Fruit fly (Drosophila melanogaster) whole organism, embryonic: Measurements from ENCODE around the gene tbrd-1.

Experiments
- Asciz ChIP-seq: fragments of 200-800 bp; sonication (Bioruptor generic); optimal IDR thresholded peaks from 2 replicates; lab custom pipeline; 2017; ENCODE audit warnings: missing biosample characterization, mild to moderate bottlenecking, missing genetic modification characterization, missing genetic modification reagents
- Bteb2 ChIP-seq: fragments of 200-800 bp; sonication (Bioruptor generic); optimal IDR thresholded peaks from 2 replicates; lab custom pipeline; 2016; ENCODE audit warnings: missing biosample characterization, missing genetic modification characterization
- CG10267 ChIP-seq: fragments of 200-800 bp; sonication (Bioruptor generic); optimal IDR thresholded peaks from 2 replicates; lab custom pipeline; 2018; ENCODE audit warnings: missing biosample characterization, mild to moderate bottlenecking, missing genetic modification characterization, moderate library complexity
- CG12155 ChIP-seq: fragments of 200-800 bp; sonication (Bioruptor generic); optimal IDR thresholded peaks from 3 replicates; lab custom pipeline; 2016; ENCODE audit warnings: missing biosample characterization, missing genetic modification characterization
- CG12769 ChIP-seq: fragments of 200-800 bp; sonication (Bioruptor generic); optimal IDR thresholded peaks from 2 replicates; lab custom pipeline; 2019; ENCODE audit warnings: missing biosample characterization, mild to moderate bottlenecking, missing genetic modification characterization, moderate library complexity
- CG13123 ChIP-seq: fragments of 200-800 bp; sonication (Bioruptor generic); optimal IDR thresholded peaks from 2 replicates; lab custom pipeline; 2016; ENCODE audit warnings: missing biosample characterization, missing genetic modification characterization
- CG13775 ChIP-seq: fragments of 200-800 bp; sonication (Bioruptor generic); optimal IDR thresholded peaks from 3 replicates; lab custom pipeline; 2017; ENCODE audit warnings: missing biosample characterization, mild to moderate bottlenecking, missing genetic modification characterization
- CG14710 ChIP-seq: fragments of 200-800 bp; sonication (Bioruptor generic); optimal IDR thresholded peaks from 3 replicates; lab custom pipeline; 2019; ENCODE audit warnings: missing biosample characterization, mild to moderate bottlenecking, missing genetic modification characterization, moderate library complexity
- CG15269 ChIP-seq: fragments of 200-800 bp; sonication (Bioruptor generic); optimal IDR thresholded peaks from 2 replicates; lab custom pipeline; 2018; ENCODE audit warnings: missing biosample characterization, mild to moderate bottlenecking, missing genetic modification characterization, moderate library complexity
- CG15696 ChIP-seq: fragments of 200-800 bp; sonication (Bioruptor generic); optimal IDR thresholded peaks from 2 replicates; lab custom pipeline; 2019; ENCODE audit warnings: missing biosample characterization, mild to moderate bottlenecking, missing genetic modification characterization, moderate library complexity
- CG1602 ChIP-seq: fragments of 200-800 bp; sonication (Bioruptor generic); optimal IDR thresholded peaks from 3 replicates; lab custom pipeline; 2016; ENCODE audit warnings: missing biosample characterization, missing genetic modification characterization
- CG16815 ChIP-seq: fragments of 200-800 bp; sonication (Bioruptor generic); optimal IDR thresholded peaks from 3 replicates; lab custom pipeline; 2017; ENCODE audit warnings: missing biosample characterization, mild to moderate bottlenecking, missing genetic modification characterization
- CG18476 ChIP-seq: fragments of 200-800 bp; sonication (Bioruptor generic); optimal IDR thresholded peaks from 2 replicates; lab custom pipeline; 2016; ENCODE audit warnings: missing biosample characterization, mild to moderate bottlenecking, missing genetic modification characterization
- CG2129 ChIP-seq: fragments of 200-800 bp; sonication (Bioruptor generic); IDR thresholded peaks from 2 replicates; pipeline ENCODE4 v1.3.6; 2022; ENCODE audit warnings: missing biosample characterization, missing genetic modification characterization; ENCODE audit not compliant: partially characterized antibody
- CG2202 ChIP-seq: fragments of 200-800 bp; sonication (Bioruptor generic); optimal IDR thresholded peaks from 2 replicates; lab custom pipeline; 2018; ENCODE audit warnings: missing biosample characterization, mild to moderate bottlenecking, missing genetic modification characterization
- CG32767 ChIP-seq: fragments of 200-800 bp; sonication (Bioruptor generic); IDR thresholded peaks from 2 replicates; pipeline ENCODE4 v1.3.6; 2022; ENCODE audit warnings: missing biosample characterization, missing genetic modification characterization
- CG7372 ChIP-seq: fragments of 200-800 bp; sonication (Bioruptor generic); IDR thresholded peaks from 2 replicates; pipeline ENCODE4 v1.3.6; 2022; ENCODE audit warnings: missing biosample characterization, missing genetic modification characterization
- CG8290 ChIP-seq, 3 experiments: fragments of 200-800 bp; sonication (Bioruptor generic); optimal IDR thresholded peaks; 2 replicates each; lab custom pipeline; 2016 to 2019; ENCODE audit warnings: missing biosample characterization in 3 of 3, missing genetic modification characterization in 3 of 3, mild to moderate bottlenecking in 2 of 3, moderate library complexity in 1 of 3
- CG9609 ChIP-seq: fragments of 200-800 bp; sonication (Bioruptor generic); optimal IDR thresholded peaks from 3 replicates; lab custom pipeline; 2016; ENCODE audit warnings: missing biosample characterization, missing genetic modification characterization
- Dll ChIP-seq: fragments of 200-800 bp; sonication (Bioruptor generic); IDR thresholded peaks from 4 replicates; pipeline ENCODE4 v1.3.6; 2022; ENCODE audit warnings: missing biosample characterization, missing genetic modification characterization; ENCODE audit not compliant: partially characterized antibody
- Ets65A ChIP-seq: fragments of 200-800 bp; sonication (Bioruptor generic); peaks from one replicate; lab custom pipeline; 2016; ENCODE audit warnings: missing biosample characterization, missing genetic modification characterization
- HLH54F ChIP-seq: fragments of 200-800 bp; sonication (Bioruptor generic); optimal IDR thresholded peaks from 3 replicates; lab custom pipeline; 2016; ENCODE audit warnings: missing biosample characterization, missing genetic modification characterization
- Hsf ChIP-seq: fragments of 200-800 bp; sonication (Bioruptor generic); optimal IDR thresholded peaks from 3 replicates; lab custom pipeline; 2016; ENCODE audit warnings: missing biosample characterization, missing genetic modification characterization
- TFAM ChIP-seq: fragments of 200-800 bp; sonication (Bioruptor generic); optimal IDR thresholded peaks from 2 replicates; lab custom pipeline; 2017; ENCODE audit warnings: missing biosample characterization, missing genetic modification characterization, inconsistent platforms
- Xbp1 ChIP-seq: fragments of 200-800 bp; sonication (Bioruptor generic); optimal IDR thresholded peaks from 3 replicates; lab custom pipeline; 2016; ENCODE audit warnings: missing biosample characterization, mild to moderate bottlenecking, missing genetic modification characterization
- ap ChIP-seq: fragments of 200-800 bp; sonication (Bioruptor generic); IDR thresholded peaks from 2 replicates; pipeline ENCODE4 v1.3.6; 2022; ENCODE audit warnings: missing biosample characterization, missing genetic modification characterization
- az2 ChIP-seq: fragments of 200-800 bp; sonication (Bioruptor generic); optimal IDR thresholded peaks from 3 replicates; lab custom pipeline; 2016; ENCODE audit warnings: missing biosample characterization, missing genetic modification characterization
- crc ChIP-seq: fragments of 200-800 bp; sonication (Bioruptor generic); optimal IDR thresholded peaks from 2 replicates; lab custom pipeline; 2016; ENCODE audit warnings: missing biosample characterization, missing genetic modification characterization
- crol ChIP-seq: fragments of 200-800 bp; sonication (Bioruptor generic); IDR thresholded peaks from 2 replicates; pipeline ENCODE4 v1.3.6; 2022; ENCODE audit warnings: missing biosample characterization, missing genetic modification characterization
- dmrt11E ChIP-seq: fragments of 200-800 bp; sonication (Bioruptor generic); optimal IDR thresholded peaks from 3 replicates; lab custom pipeline; 2018; ENCODE audit warnings: missing biosample characterization, mild to moderate bottlenecking, missing genetic modification characterization, moderate library complexity
- en ChIP-seq: fragments of 200-800 bp; sonication (Bioruptor generic); optimal IDR thresholded peaks from 2 replicates; lab custom pipeline; 2016; ENCODE audit warnings: missing biosample characterization, missing genetic modification characterization
- fru ChIP-seq: fragments of >200 bp; optimal IDR thresholded peaks from 2 replicates; lab custom pipeline; 2017
- grn ChIP-seq: fragments of 200-800 bp; sonication (Bioruptor generic); optimal IDR thresholded peaks from 3 replicates; lab custom pipeline; 2017; ENCODE audit warnings: missing biosample characterization, missing genetic modification characterization
- hbn ChIP-seq: fragments of 200-800 bp; sonication (Bioruptor generic); IDR thresholded peaks from 2 replicates; pipeline ENCODE4 v1.3.6; 2022; ENCODE audit warnings: missing biosample characterization, missing genetic modification characterization; ENCODE audit not compliant: partially characterized antibody
- klu ChIP-seq: fragments of 200-800 bp; sonication (Bioruptor generic); IDR thresholded peaks from 2 replicates; pipeline ENCODE4 v1.3.6; 2022; ENCODE audit warnings: missing biosample characterization, missing genetic modification characterization
- lab ChIP-seq: fragments of 200-800 bp; sonication (Bioruptor generic); optimal IDR thresholded peaks from 3 replicates; lab custom pipeline; 2017; ENCODE audit warnings: missing biosample characterization, missing genetic modification characterization, mild to moderate bottlenecking, moderate library complexity, missing genetic modification reagents
- lbe ChIP-seq: fragments of 200-800 bp; sonication (Bioruptor generic); optimal IDR thresholded peaks from 2 replicates; lab custom pipeline; 2016; ENCODE audit warnings: missing biosample characterization, mild to moderate bottlenecking, missing genetic modification characterization
- lola ChIP-seq, 3 experiments: fragments of >200 bp in 2 of 3; fragments of 200-800 bp in 1 of 3; sonication (Bioruptor generic) in 1 of 3; optimal IDR thresholded peaks; 2 replicates each; lab custom pipeline; 2017 to 2019; ENCODE audit warnings: missing biosample characterization in 3 of 3, missing genetic modification characterization in 3 of 3, mild to moderate bottlenecking in 1 of 3, moderate library complexity in 1 of 3
- oc ChIP-seq: fragments of 200-800 bp; sonication (Bioruptor generic); optimal IDR thresholded peaks from 2 replicates; lab custom pipeline; 2018; ENCODE audit warnings: missing biosample characterization, mild to moderate bottlenecking, missing genetic modification characterization, moderate library complexity
- otp ChIP-seq: fragments of 200-800 bp; sonication (Bioruptor generic); IDR thresholded peaks from 3 replicates; pipeline ENCODE4, ENCODE4 v1.3.6; 2022; ENCODE audit warnings: missing biosample characterization, missing genetic modification characterization
- psq ChIP-seq: fragments of 200-800 bp; sonication (Bioruptor generic); optimal IDR thresholded peaks from 2 replicates; lab custom pipeline; 2017; ENCODE audit warnings: missing biosample characterization, missing genetic modification characterization
- run ChIP-seq: fragments of 200-800 bp; sonication (Bioruptor generic); optimal IDR thresholded peaks from 3 replicates; lab custom pipeline; 2018; ENCODE audit warnings: missing biosample characterization, mild to moderate bottlenecking, missing genetic modification characterization
- sd ChIP-seq: fragments of 200-800 bp; sonication (Bioruptor generic); optimal IDR thresholded peaks from 3 replicates; lab custom pipeline; 2018; ENCODE audit warnings: missing biosample characterization, mild to moderate bottlenecking, missing genetic modification characterization, moderate library complexity
- shn ChIP-seq: fragments of 200-800 bp; sonication (Bioruptor generic); optimal IDR thresholded peaks from 3 replicates; lab custom pipeline; 2016; ENCODE audit warnings: missing biosample characterization, missing genetic modification characterization
- sisA ChIP-seq: fragments of 200-800 bp; sonication (Bioruptor generic); IDR thresholded peaks from 2 replicates; pipeline ENCODE4 v1.3.6; 2022; ENCODE audit warnings: missing biosample characterization, missing genetic modification characterization
- slou ChIP-seq: fragments of 200-800 bp; sonication (Bioruptor generic); optimal IDR thresholded peaks from 3 replicates; lab custom pipeline; 2016; ENCODE audit warnings: missing biosample characterization, missing genetic modification characterization
- tap ChIP-seq: fragments of 200-800 bp; optimal IDR thresholded peaks from 3 replicates; lab custom pipeline; 2019; ENCODE audit warnings: missing biosample characterization, mild to moderate bottlenecking, missing genetic modification characterization, moderate library complexity
- tio ChIP-seq: fragments of 200-800 bp; sonication (Bioruptor generic); optimal IDR thresholded peaks from 2 replicates; lab custom pipeline; 2017; ENCODE audit warnings: missing biosample characterization, missing genetic modification characterization, inconsistent platforms
- yki ChIP-seq: fragments of >200 bp; optimal IDR thresholded peaks from 3 replicates; lab custom pipeline; 2018
- zf30C ChIP-seq: fragments of 200-800 bp; sonication (Bioruptor generic); optimal IDR thresholded peaks from 3 replicates; lab custom pipeline; 2018; ENCODE audit warnings: missing biosample characterization, mild to moderate bottlenecking, missing genetic modification characterization

Gene tbrd-1

DNA sequence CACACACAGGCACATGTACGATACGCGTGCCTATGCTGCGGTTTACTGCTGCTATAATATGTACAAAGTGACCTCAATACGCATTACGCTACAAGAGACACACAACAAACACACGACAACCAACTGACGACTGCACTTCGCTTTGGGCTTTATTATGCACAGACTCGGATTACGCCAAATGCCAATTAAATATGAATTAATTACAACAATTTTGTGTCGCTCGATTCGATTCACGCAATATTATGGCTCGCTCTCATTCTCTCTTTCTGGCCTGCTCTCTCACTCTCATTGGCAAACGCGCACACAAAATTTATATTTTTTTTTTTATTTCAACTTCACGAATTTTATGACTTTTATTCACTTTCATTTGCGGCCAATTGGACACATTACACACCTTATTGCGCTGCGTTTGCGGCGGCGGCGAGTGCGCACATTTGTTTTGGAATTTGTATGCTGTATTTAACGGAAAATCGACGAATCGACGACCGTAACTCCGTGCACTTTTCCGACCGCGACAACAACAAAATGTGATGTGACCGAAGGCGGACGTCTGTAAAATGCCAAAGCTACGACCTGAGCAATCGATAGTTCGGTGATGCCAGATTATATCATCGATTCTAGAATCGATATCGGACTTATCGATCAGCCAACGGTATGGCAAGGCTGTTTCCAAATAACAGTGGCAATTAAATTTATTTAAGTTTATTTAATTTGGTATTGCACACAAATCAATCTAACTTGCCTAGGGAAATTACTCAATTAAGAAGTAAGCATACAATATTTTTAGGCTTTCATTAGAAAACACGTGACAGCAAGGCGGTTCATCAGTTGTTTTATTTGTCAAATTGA lies 29.4 kb upstream of the tbrd-1 start, which contains the start of the genes sba and CG31141 (continued):
- TF ChIP-seq shn (GFP tag; lab: Kevin White, UChicago), result no peak
- peak; percentile 16 for TF ChIP-seq tap (tag; lab: Kevin White, UChicago)
- peak; percentile 2 for TF ChIP-seq CG15696
- TF ChIP-seq slou (GFP tag; lab: Kevin White, UChicago), result no peak
- peak; percentile 0 for TF ChIP-seq Xbp1 (GFP tag; lab: Kevin White, UChicago)
- TF ChIP-seq psq (GFP tag; lab: Kevin White, UChicago), result no peak
- peak; percentile 86 for TF ChIP-seq hbn
- TF ChIP-seq oc (tag; lab: Kevin White, UChicago), result no peak
- no peak for TF ChIP-seq dmrt11E
- no peak for TF ChIP-seq CG18476 (GFP tag; lab: Kevin White, UChicago)
- TF ChIP-seq klu (GFP tag; lab: Robert Waterston, UW), result no peak
- peak; percentile 52 for TF ChIP-seq sd
- TF ChIP-seq CG8290 (GFP tag; optimal IDR thresholded peaks at IDR 0.05; lab: Kevin White, UChicago), result no peak
- peak in 1 of 2 experiments; percentile 81 for TF ChIP-seq CG8290 (tag; optimal IDR thresholded peaks at IDR 0.05; lab: Kevin White, UChicago)
- TF ChIP-seq lbe (GFP tag; lab: Kevin White, UChicago), result no peak
- TF ChIP-seq crc (GFP tag; lab: Kevin White, UChicago), result no peak
- TF ChIP-seq run (tag; lab: Kevin White, UChicago), result no peak
- no peak for TF ChIP-seq CG16815 (GFP tag; lab: Kevin White, UChicago)
- TF ChIP-seq yki (lab: Kevin White, UChicago), result no peak
- no peak for TF ChIP-seq CG12769 (tag; lab: Kevin White, UChicago)
- no peak for TF ChIP-seq tio (GFP tag; lab: Kevin White, UChicago)
- TF ChIP-seq CG12155 (GFP tag; lab: Kevin White, UChicago), result no peak
- no peak for TF ChIP-seq Ets65A (GFP tag; lab: Kevin White, UChicago)
- TF ChIP-seq crol (GFP tag; lab: Robert Waterston, UW), result no peak
- peak; percentile 79 for TF ChIP-seq Dll (GFP tag; lab: Robert Waterston, UW)
- no peak for TF ChIP-seq CG1602 (GFP tag; lab: Kevin White, UChicago)
- no peak for TF ChIP-seq az2 (GFP tag; lab: Kevin White, UChicago)
- no peak for TF ChIP-seq sisA (GFP tag; lab: Robert Waterston, UW)
- TF ChIP-seq CG32767, result no peak
- TF ChIP-seq Bteb2, result no peak
- TF ChIP-seq otp (GFP tag; lab: Robert Waterston, UW), result no peak
- TF ChIP-seq CG10267 (tag; lab: Kevin White, UChicago), result peak; percentile 15
- TF ChIP-seq CG13123, result no peak
- peak; percentile 17 for TF ChIP-seq Hsf
- TF ChIP-seq Asciz (GFP tag; lab: Kevin White, UChicago), result no peak
- no peak for TF ChIP-seq zf30C (GFP tag; lab: Kevin White, UChicago)
- no peak for TF ChIP-seq lola (GFP tag; optimal IDR thresholded peaks at IDR 0.05; lab: Kevin White, UChicago)
- peak; percentile 55; the same call in 1 of the 2 replicates for TF ChIP-seq CG2129 (GFP tag; lab: Robert Waterston, UW)
- TF ChIP-seq fru (lab: Kevin White, UChicago), result no peak
- no peak for TF ChIP-seq ap
- TF ChIP-seq grn (GFP tag; lab: Kevin White, UChicago), result no peak
- TF ChIP-seq TFAM, result peak; percentile 16
- TF ChIP-seq CG13775, result no peak
- TF ChIP-seq CG9609, result no peak
- TF ChIP-seq CG7372 (GFP tag; lab: Robert Waterston, UW), result no peak
- TF ChIP-seq lab (GFP tag; lab: Kevin White, UChicago), result no peak
- peak; percentile 35 for TF ChIP-seq CG14710 (tag; lab: Kevin White, UChicago)
- no peak for TF ChIP-seq en (GFP tag; lab: Kevin White, UChicago)
- TF ChIP-seq HLH54F (GFP tag; lab: Kevin White, UChicago), result no peak
- no peak for TF ChIP-seq CG2202 (tag; lab: Kevin White, UChicago)
- TF ChIP-seq CG15269 (tag; lab: Kevin White, UChicago), result peak; percentile 29
